Fruit fly (Drosophila melanogaster): ENCODE results near the gene eyg.
A peak's percentile ranks its signal among the peaks of the same experiment; 100 is the strongest.

The eyg gene

dm6 chr3L:12486175-12486574, 18.4 kb upstream of the eyg start:
- TF ChIP-seq CTCF (optimal IDR thresholded peaks at IDR 0.05), result no peak
- TF ChIP-seq CG8478 (optimal IDR thresholded peaks at IDR 0.05), result no peak

- TF ChIP-seq CG8478 (optimal IDR thresholded peaks at IDR 0.05), result no peak
- no peak for TF ChIP-seq CTCF (optimal IDR thresholded peaks at IDR 0.05)
Measured at dm6 chr3L:12484948-12485347, 17.1 kb upstream of the eyg start, which contains the start of gene CG10663. Gene CG10663 (minus strand): TSS chr3L:12485035.

- TF ChIP-seq CG8478 (optimal IDR thresholded peaks at IDR 0.05) (no peak), CTCF (optimal IDR thresholded peaks at IDR 0.05) (no peak)
Measured at dm6 chr3L:12484464-12484863, 16.6 kb upstream of the eyg start.

dm6 chr3L:12482917-12483316, 15.1 kb upstream of the eyg start:
- TF ChIP-seq CG8478 (optimal IDR thresholded peaks at IDR 0.05) (no peak), CTCF (optimal IDR thresholded peaks at IDR 0.05) (no peak)

dm6 chr3L:12482246-12482645, 14.4 kb upstream of the eyg start, which contains the start of gene CG33725:
Gene CG33725 (plus strand): TSS chr3L:12482609.
- TF ChIP-seq CTCF (optimal IDR thresholded peaks at IDR 0.05) (no peak), CG8478 (optimal IDR thresholded peaks at IDR 0.05) (no peak)

- no peak for TF ChIP-seq CG8478 (optimal IDR thresholded peaks at IDR 0.05)
- peak in 1 of 2 experiments; percentile 4 for TF ChIP-seq CTCF (optimal IDR thresholded peaks at IDR 0.05)
Measured at dm6 chr3L:12478229-12478628, 10.4 kb upstream of the eyg start.

- TF ChIP-seq CG8478 (optimal IDR thresholded peaks at IDR 0.05) (no peak), CTCF (optimal IDR thresholded peaks at IDR 0.05) (peak in 1 of 2 experiments; percentile 9)
Measured at dm6 chr3L:12471471-12471978, 3.7 kb upstream of the eyg start, which contains the start of gene CG10616. Gene CG10616 (plus strand): TSS chr3L:12471728.

dm6 chr3L:12470509-12470908, 2.7 kb upstream of the eyg start:
- TF ChIP-seq CTCF (optimal IDR thresholded peaks at IDR 0.05) (no peak), CG8478 (optimal IDR thresholded peaks at IDR 0.05) (no peak)

- TF ChIP-seq CTCF (optimal IDR thresholded peaks at IDR 0.05) (no peak), CG8478 (optimal IDR thresholded peaks at IDR 0.05) (no peak)
Measured at dm6 chr3L:12469684-12470083, 1.9 kb upstream of the eyg start, which contains the start of gene CG32102. Gene CG32102 (minus strand): TSS chr3L:12469784.

- TF ChIP-seq CG8478 (optimal IDR thresholded peaks at IDR 0.05) (no peak), CTCF (optimal IDR thresholded peaks at IDR 0.05) (no peak)
Measured at dm6 chr3L:12465229-12465628, 2.6 kb downstream of the eyg start.

dm6 chr3L:12463580-12463979, 4.2 kb downstream of the eyg start:
- TF ChIP-seq CG8478 (optimal IDR thresholded peaks at IDR 0.05) (no peak), CTCF (optimal IDR thresholded peaks at IDR 0.05) (no peak)

dm6 chr3L:12461953-12462352, 5.9 kb downstream of the eyg start:
- no peak for TF ChIP-seq CG8478 (optimal IDR thresholded peaks at IDR 0.05)
- no peak for TF ChIP-seq CTCF (optimal IDR thresholded peaks at IDR 0.05)

dm6 chr3L:12456916-12457662, 10.7 kb downstream of the eyg start:
- no peak for TF ChIP-seq CTCF (optimal IDR thresholded peaks at IDR 0.05)
- no peak for TF ChIP-seq CG8478 (optimal IDR thresholded peaks at IDR 0.05)

- TF ChIP-seq CTCF (optimal IDR thresholded peaks at IDR 0.05) (no peak), CG8478 (optimal IDR thresholded peaks at IDR 0.05) (no peak)
Measured at dm6 chr3L:12455034-12455433, 12.8 kb downstream of the eyg start.

- no peak for TF ChIP-seq CG8478 (optimal IDR thresholded peaks at IDR 0.05)
- no peak for TF ChIP-seq CTCF (optimal IDR thresholded peaks at IDR 0.05)
Measured at dm6 chr3L:12453529-12453928, 14.3 kb downstream of the eyg start.

- TF ChIP-seq CTCF (optimal IDR thresholded peaks at IDR 0.05), result no peak
- no peak for TF ChIP-seq CG8478 (optimal IDR thresholded peaks at IDR 0.05)
Measured at dm6 chr3L:12447501-12447900, 20.3 kb downstream of the eyg start.
